Worm (Caenorhabditis elegans) whole organism, L4/young adult: Measurements from ENCODE around the gene nspc-3.

Experiments
- W03F9.2 ChIP-seq: fragments of 150-350 bp; optimal IDR thresholded peaks from 2 replicates; lab custom pipeline; 2014; ENCODE audit warnings: missing biosample characterization, missing genetic modification characterization
- dao-5 ChIP-seq: sonication (generic microtip); optimal IDR thresholded peaks from 2 replicates; lab custom pipeline; 2016; ENCODE audit warnings: missing genotype, missing genetic modification characterization, moderate library complexity, missing compliant biosample characterization

ce11 chrX:8507053-8507452, 29.8 kb upstream of the nspc-3 start:
- TF ChIP-seq dao-5 (tag; lab: Kevin White, UChicago): no peak
- TF ChIP-seq W03F9.2 (tag; lab: Kevin White, UChicago): no peak
